Fruit fly (Drosophila melanogaster) whole organism: Measurements from ENCODE around the gene CG12698.

Experiments
- CG8478 ChIP-seq: fragments of >200 bp; optimal IDR thresholded peaks from 2 replicates; lab custom pipeline; 2018; ENCODE audit warnings: inconsistent platforms
- Dll ChIP-seq: fragments of >200 bp; optimal IDR thresholded peaks from 2 replicates; lab custom pipeline; 2017
- EcR ChIP-seq, 2 experiments: fragments of >200 bp; optimal IDR thresholded peaks; 2 replicates each; lab custom pipeline; 2017; ENCODE audit warnings: missing biosample characterization in 2 of 2, missing genetic modification characterization in 2 of 2, missing genetic modification reagents in 2 of 2
- psq ChIP-seq: fragments of >200 bp; optimal IDR thresholded peaks from 2 replicates; lab custom pipeline; 2017

dm6 chrX:15976568-15976967 is 29.4 kb upstream of the CG12698 start, which contains the start of gene CG42766:
- no peak for TF ChIP-seq CG8478 (lab: Kevin White, UChicago)
- no peak for TF ChIP-seq Dll (lab: Kevin White, UChicago)
- no peak for TF ChIP-seq psq (lab: Kevin White, UChicago)
- no peak for TF ChIP-seq EcR (GFP tag; optimal IDR thresholded peaks at IDR 0.05; lab: Kevin White, UChicago)
